Worm (Caenorhabditis elegans) whole organism, L4 larva: ENCODE data around the gene K08H2.7.

Experiments used
- F37D6.2 ChIP-seq: sonication (generic microtip); optimal IDR thresholded peaks from 2 replicates; lab custom pipeline; 2016; ENCODE audit warnings: mild to moderate bottlenecking, missing genetic modification characterization, missing compliant biosample characterization
- F44E2.7 ChIP-seq: fragments of 200-800 bp; sonication (Bioruptor generic); IDR thresholded peaks from 2 replicates; pipeline ENCODE4 v2.1.2; 2022; ENCODE audit warnings: missing genetic modification characterization, missing compliant biosample characterization
- R02D3.7 ChIP-seq: fragments of 150-350 bp; sonication (generic microtip); optimal IDR thresholded peaks from 3 replicates; lab custom pipeline; 2014; ENCODE audit warnings: missing biosample characterization, missing genetic modification characterization
- T20F7.1 ChIP-seq: fragments of 200-800 bp; sonication (Bioruptor generic); optimal IDR thresholded peaks from 2 replicates; lab custom pipeline; 2018; ENCODE audit warnings: mild to moderate bottlenecking, missing genetic modification characterization, missing compliant biosample characterization
- Y5F2A.4 ChIP-seq: fragments of 200-800 bp; sonication (Bioruptor generic); optimal IDR thresholded peaks from 2 replicates; lab custom pipeline; 2018; ENCODE audit warnings: mild to moderate bottlenecking, missing genetic modification characterization, missing compliant biosample characterization
- aha-1 ChIP-seq: fragments of 150-350 bp; peaks from one replicate; lab custom pipeline; 2014; ENCODE audit warnings: missing biosample characterization, missing genetic modification characterization
- aly-2 ChIP-seq: sonication (generic microtip); optimal IDR thresholded peaks from 2 replicates; lab custom pipeline; 2018; ENCODE audit warnings: missing biosample characterization, missing genetic modification characterization
- ama-1 ChIP-seq: fragments of 150-350 bp; optimal IDR thresholded peaks from 2 replicates; lab custom pipeline; 2014; ENCODE audit warnings: inconsistent platforms, mixed read lengths
- arid-1 ChIP-seq: fragments of 200-800 bp; sonication (Bioruptor generic); conservative IDR thresholded peaks from 2 replicates; pipeline ENCODE4 v1.3.6; 2022; ENCODE audit warnings: missing genetic modification reagents, missing genetic modification characterization, missing compliant biosample characterization
- attf-4 ChIP-seq: sonication (generic microtip); optimal IDR thresholded peaks from 3 replicates; lab custom pipeline; 2017; ENCODE audit warnings: missing biosample characterization, missing genetic modification characterization
- ceh-20 ChIP-seq: fragments of 200-800 bp; sonication (Bioruptor generic); IDR thresholded peaks from 2 replicates; pipeline ENCODE4 v1.3.6; 2022; ENCODE audit warnings: missing genetic modification reagents, missing genetic modification characterization, missing compliant biosample characterization
- ceh-28 ChIP-seq: fragments of 150-350 bp; optimal IDR thresholded peaks from 2 replicates; lab custom pipeline; 2014; ENCODE audit warnings: missing biosample characterization, missing genetic modification reagents, missing genetic modification characterization
- ces-1 ChIP-seq: fragments of 150-350 bp; sonication (generic microtip); optimal IDR thresholded peaks from 4 replicates; lab custom pipeline; 2014; ENCODE audit warnings: missing biosample characterization, missing genetic modification reagents, missing genetic modification characterization
- ctbp-1 ChIP-seq: fragments of 200-800 bp; sonication (Bioruptor generic); IDR thresholded peaks from 2 replicates; pipeline ENCODE4 v1.3.6; 2022; ENCODE audit warnings: missing genetic modification reagents, missing genetic modification characterization, missing compliant biosample characterization
- daf-12 ChIP-seq: fragments of 150-350 bp; optimal IDR thresholded peaks from 2 replicates; lab custom pipeline; 2014; ENCODE audit warnings: missing biosample characterization, missing genetic modification reagents, missing genetic modification characterization
- daf-16 ChIP-seq, 3 experiments: sonication (generic microtip); optimal IDR thresholded peaks; 2 replicates each; lab custom pipeline; 2016 to 2017; ENCODE audit warnings: missing genetic modification characterization in 3 of 3, missing genetic modification reagents in 3 of 3, mild to moderate bottlenecking in 2 of 3, missing compliant biosample characterization in 2 of 3, missing biosample characterization in 1 of 3, moderate library complexity in 1 of 3
- daf-19 ChIP-seq: fragments of 200-800 bp; sonication (Bioruptor generic); conservative IDR thresholded peaks from 2 replicates; pipeline ENCODE4 v1.3.6; 2022; ENCODE audit warnings: missing genetic modification characterization, missing compliant biosample characterization
- dmd-6 ChIP-seq: fragments of 200-800 bp; sonication (Bioruptor generic); IDR thresholded peaks from 2 replicates; pipeline ENCODE4 v1.3.6; 2022; ENCODE audit warnings: missing genetic modification reagents, missing genetic modification characterization, missing compliant biosample characterization
- dve-1 ChIP-seq: sonication (generic microtip); optimal IDR thresholded peaks from 2 replicates; lab custom pipeline; 2017; ENCODE audit warnings: antibody characterized with exemption, mild to moderate bottlenecking, missing genetic modification characterization, missing compliant biosample characterization; ENCODE audit not compliant: insufficient read depth
- egl-43 ChIP-seq: fragments of 200-800 bp; sonication (Bioruptor generic); IDR thresholded peaks from 2 replicates; pipeline ENCODE4 v1.3.6; 2022; ENCODE audit warnings: missing genetic modification reagents, missing genetic modification characterization, missing compliant biosample characterization
- gei-8 ChIP-seq: fragments of 200-800 bp; sonication (Bioruptor generic); optimal IDR thresholded peaks from 2 replicates; lab custom pipeline; 2018; ENCODE audit warnings: mild to moderate bottlenecking, missing genetic modification characterization, missing compliant biosample characterization
- hlh-11 ChIP-seq: fragments of 200-800 bp; sonication (Bioruptor generic); optimal IDR thresholded peaks from 2 replicates; lab custom pipeline; 2018; ENCODE audit warnings: mild to moderate bottlenecking, missing genetic modification characterization, missing compliant biosample characterization
- hlh-30 ChIP-seq: sonication (generic microtip); optimal IDR thresholded peaks from 2 replicates; lab custom pipeline; 2017; ENCODE audit warnings: antibody characterized with exemption, mild to moderate bottlenecking, missing genetic modification characterization, missing compliant biosample characterization; ENCODE audit not compliant: insufficient read depth
- lin-1 ChIP-seq: fragments of 200-800 bp; sonication (Bioruptor generic); IDR thresholded peaks from 2 replicates; pipeline ENCODE4 v1.3.6; 2022; ENCODE audit warnings: missing genetic modification reagents, missing genetic modification characterization, missing compliant biosample characterization
- lir-3 ChIP-seq: sonication (generic microtip); optimal IDR thresholded peaks from 2 replicates; lab custom pipeline; 2016; ENCODE audit warnings: mild to moderate bottlenecking, missing genetic modification characterization, missing compliant biosample characterization
- madf-5 ChIP-seq, 2 experiments: fragments of 200-800 bp; sonication (Bioruptor generic); IDR thresholded peaks; 2 replicates each; pipeline ENCODE4 v1.3.6; 2022; ENCODE audit warnings: missing compliant biosample characterization in 2 of 2, missing genetic modification characterization in 2 of 2
- mdl-1 ChIP-seq, 2 experiments: fragments of 150-350 bp in 1 of 2; sonication (generic microtip) in 1 of 2; optimal IDR thresholded peaks; 2 replicates each; lab custom pipeline; 2014 to 2017; ENCODE audit warnings: missing biosample characterization in 2 of 2, missing genetic modification characterization in 2 of 2
- mep-1 ChIP-seq: fragments of 150-350 bp; sonication (generic microtip); optimal IDR thresholded peaks from 3 replicates; lab custom pipeline; 2014; ENCODE audit warnings: missing biosample characterization, missing genetic modification characterization
- mes-2 ChIP-seq: sonication (generic microtip); optimal IDR thresholded peaks from 2 replicates; lab custom pipeline; 2016; ENCODE audit warnings: missing genotype, mild to moderate bottlenecking, missing genetic modification characterization, missing compliant biosample characterization; ENCODE audit not compliant: poor library complexity, severe bottlenecking
- nhr-10 ChIP-seq: fragments of 150-350 bp; optimal IDR thresholded peaks from 2 replicates; lab custom pipeline; 2014; ENCODE audit warnings: missing biosample characterization, missing genetic modification characterization
- nhr-102 ChIP-seq: sonication (generic microtip); optimal IDR thresholded peaks from 2 replicates; lab custom pipeline; 2016; ENCODE audit warnings: mild to moderate bottlenecking, missing genetic modification characterization, moderate library complexity, missing compliant biosample characterization
- nhr-25 ChIP-seq: sonication (generic microtip); optimal IDR thresholded peaks from 2 replicates; lab custom pipeline; 2017; ENCODE audit warnings: missing genetic modification characterization, mild to moderate bottlenecking, missing compliant biosample characterization, antibody characterized with exemption, moderate library complexity, borderline replicate concordance; ENCODE audit not compliant: insufficient read depth
- nhr-28 ChIP-seq: fragments of 150-350 bp; optimal IDR thresholded peaks from 2 replicates; lab custom pipeline; 2014; ENCODE audit warnings: missing biosample characterization, missing genetic modification characterization
- nhr-42 ChIP-seq: fragments of 200-800 bp; sonication (Bioruptor generic); IDR thresholded peaks from 2 replicates; pipeline ENCODE4 v1.3.6; 2022; ENCODE audit warnings: missing genetic modification characterization, missing compliant biosample characterization
- nhr-76 ChIP-seq: fragments of 150-350 bp; optimal IDR thresholded peaks from 2 replicates; lab custom pipeline; 2014; ENCODE audit warnings: missing biosample characterization, missing genetic modification characterization
- pqm-1 ChIP-seq: sonication (generic microtip); optimal IDR thresholded peaks from 2 replicates; lab custom pipeline; 2017; ENCODE audit warnings: missing biosample characterization, missing genetic modification characterization
- rbr-2 ChIP-seq: sonication (generic microtip); optimal IDR thresholded peaks from 2 replicates; lab custom pipeline; 2016; ENCODE audit warnings: missing genotype, missing genetic modification characterization, missing compliant biosample characterization
- tag-97 ChIP-seq: fragments of 200-800 bp; sonication (Bioruptor generic); IDR thresholded peaks from 2 replicates; pipeline ENCODE4 v1.3.6; 2022; ENCODE audit warnings: missing genetic modification characterization, missing compliant biosample characterization
- unc-130 ChIP-seq: sonication (generic microtip); optimal IDR thresholded peaks from 2 replicates; lab custom pipeline; 2016; ENCODE audit warnings: missing genetic modification reagents, missing genetic modification characterization, missing compliant biosample characterization
- unc-39 ChIP-seq: sonication (generic microtip); optimal IDR thresholded peaks from 2 replicates; lab custom pipeline; 2017; ENCODE audit warnings: missing biosample characterization, missing genetic modification characterization
- unc-62 ChIP-seq, 3 experiments: fragments of 150-350 bp in 1 of 3; sonication (generic microtip); optimal IDR thresholded peaks in 2 of 3; peaks in 1 of 3; 1 replicate in 1 of 3; 2 replicates in 2 of 3; lab custom pipeline; 2014 to 2017; ENCODE audit warnings: missing biosample characterization in 3 of 3, missing genetic modification characterization in 3 of 3, missing genetic modification reagents in 3 of 3, missing genotype in 1 of 3
- zfp-3 ChIP-seq: fragments of 200-800 bp; sonication (Bioruptor generic); conservative IDR thresholded peaks from 2 replicates; pipeline ENCODE4 v1.3.6; 2022; ENCODE audit warnings: missing genetic modification reagents, missing genetic modification characterization, missing compliant biosample characterization
- zip-11 ChIP-seq: fragments of 200-800 bp; sonication (Bioruptor generic); IDR thresholded peaks from 2 replicates; pipeline ENCODE4 v1.3.6; 2022; ENCODE audit warnings: missing genetic modification characterization, missing compliant biosample characterization
- ztf-11 ChIP-seq: fragments of 150-350 bp; optimal IDR thresholded peaks from 2 replicates; lab custom pipeline; 2014; ENCODE audit warnings: missing biosample characterization, missing genetic modification characterization

K08H2.7 gene

ce11 chrX:13221357-13221756 is 26.9 kb downstream of the K08H2.7 start, which contains the start of gene asp-4:
TSS of gene asp-4 (minus strand) at chrX:13221462.
- peak; percentile 25 for TF ChIP-seq hlh-30 (tag; lab: Kevin White, UChicago)
- no peak for TF ChIP-seq nhr-28
- no peak for TF ChIP-seq aly-2 (tag; lab: Kevin White, UChicago)
- peak; percentile 74 for TF ChIP-seq dve-1
- no peak for TF ChIP-seq unc-62 (GFP tag; optimal IDR thresholded peaks at IDR 0.05 in 1 of 2; lab: Kevin White, UChicago)
- no peak for TF ChIP-seq unc-62 (tag; optimal IDR thresholded peaks at IDR 0.05; lab: Kevin White, UChicago)
- no peak for TF ChIP-seq daf-12 (tag; lab: Kevin White, UChicago)
- TF ChIP-seq attf-4 (tag; lab: Kevin White, UChicago), result no peak
- no peak for TF ChIP-seq F37D6.2
- no peak for TF ChIP-seq zip-11 (GFP tag; lab: Robert Waterston, UW)
- TF ChIP-seq aha-1 (tag; lab: Kevin White, UChicago), result no peak
- no peak for TF ChIP-seq ctbp-1 (GFP tag; lab: Robert Waterston, UW)
- TF ChIP-seq unc-39 (tag; lab: Kevin White, UChicago), result no peak
- TF ChIP-seq nhr-10, result no peak
- no peak for TF ChIP-seq ces-1 (GFP tag; lab: Kevin White, UChicago)
- TF ChIP-seq nhr-25 (tag; lab: Kevin White, UChicago), result no peak
- TF ChIP-seq hlh-11, result peak; percentile 84
- no peak for TF ChIP-seq T20F7.1 (GFP tag; lab: Kevin White, UChicago)
- TF ChIP-seq unc-130, result no peak
- no peak for TF ChIP-seq nhr-76 (tag; lab: Kevin White, UChicago)
- no peak for TF ChIP-seq R02D3.7 (tag; lab: Kevin White, UChicago)
- TF ChIP-seq mdl-1 (tag; optimal IDR thresholded peaks at IDR 0.05; lab: Kevin White, UChicago), result no peak
- TF ChIP-seq Y5F2A.4 (GFP tag; lab: Kevin White, UChicago), result no peak
- TF ChIP-seq daf-16 (GFP tag; optimal IDR thresholded peaks at IDR 0.05; lab: Kevin White, UChicago), result no peak
- TF ChIP-seq daf-16 (tag; optimal IDR thresholded peaks at IDR 0.05; lab: Kevin White, UChicago), result peak; percentile 95
- TF ChIP-seq nhr-102, result no peak
- TF ChIP-seq dmd-6 (GFP tag; lab: Robert Waterston, UW), result peak; percentile 71
- TF ChIP-seq daf-19 (GFP tag; lab: Robert Waterston, UW), result no peak
- no peak for TF ChIP-seq ceh-28
- no peak for TF ChIP-seq lir-3
- TF ChIP-seq egl-43 (GFP tag; lab: Robert Waterston, UW), result no peak
- TF ChIP-seq lin-1 (GFP tag; lab: Robert Waterston, UW), result no peak
- TF ChIP-seq nhr-42 (GFP tag; lab: Robert Waterston, UW), result no peak
- no peak for TF ChIP-seq zfp-3 (GFP tag; lab: Robert Waterston, UW)
- TF ChIP-seq mep-1 (tag; lab: Kevin White, UChicago), result no peak
- no peak for TF ChIP-seq arid-1 (GFP tag; lab: Robert Waterston, UW)
- no peak for TF ChIP-seq ztf-11 (tag; lab: Kevin White, UChicago)
- no peak for TF ChIP-seq tag-97
- no peak for TF ChIP-seq rbr-2
- no peak for TF ChIP-seq ama-1 (lab: Kevin White, UChicago)
- no peak for TF ChIP-seq mes-2 (tag; lab: Kevin White, UChicago)
- no peak for TF ChIP-seq madf-5 (GFP tag; IDR thresholded peaks at IDR 0.05; lab: Robert Waterston, UW)
- peak; percentile 15 for TF ChIP-seq pqm-1 (tag; lab: Kevin White, UChicago)
- no peak for TF ChIP-seq ceh-20 (GFP tag; lab: Robert Waterston, UW)
- no peak for TF ChIP-seq gei-8 (GFP tag; lab: Kevin White, UChicago)
- no peak for TF ChIP-seq F44E2.7 (GFP tag; lab: Robert Waterston, UW)
- TF ChIP-seq, all 104 proteins: peak for 6
